Fruit fly (Drosophila melanogaster) whole organism, embryonic: ENCODE measurements around the gene CG31650.

Source experiments
- Abd-B ChIP-seq: fragments of 200-800 bp; sonication (Bioruptor generic); optimal IDR thresholded peaks from 2 replicates; lab custom pipeline; 2018; ENCODE audit warnings: missing biosample characterization, mild to moderate bottlenecking, missing genetic modification characterization, moderate library complexity
- Antp ChIP-seq: fragments of 200-800 bp; sonication (Bioruptor generic); optimal IDR thresholded peaks from 3 replicates; lab custom pipeline; 2016; ENCODE audit warnings: missing biosample characterization, missing genetic modification characterization
- Asciz ChIP-seq: fragments of 200-800 bp; sonication (Bioruptor generic); optimal IDR thresholded peaks from 2 replicates; lab custom pipeline; 2017; ENCODE audit warnings: missing biosample characterization, mild to moderate bottlenecking, missing genetic modification characterization, missing genetic modification reagents
- Atf3 ChIP-seq: fragments of 200-800 bp; sonication (Bioruptor generic); optimal IDR thresholded peaks from 3 replicates; lab custom pipeline; 2016; ENCODE audit warnings: missing biosample characterization, missing genetic modification characterization
- Bdp1 ChIP-seq: fragments of 200-800 bp; sonication (Bioruptor generic); optimal IDR thresholded peaks from 3 replicates; lab custom pipeline; 2016; ENCODE audit warnings: missing biosample characterization, missing genetic modification characterization
- CG10321 ChIP-seq: fragments of 200-800 bp; sonication (Bioruptor generic); IDR thresholded peaks from 2 replicates; pipeline ENCODE4 v1.3.6; 2022; ENCODE audit warnings: missing biosample characterization, missing genetic modification characterization
- CG10959 ChIP-seq: fragments of 200-800 bp; sonication (Bioruptor generic); IDR thresholded peaks from 2 replicates; pipeline ENCODE4 v1.3.6; 2022; ENCODE audit warnings: missing biosample characterization, missing genetic modification characterization
- CG11247 ChIP-seq: fragments of 200-800 bp; sonication (Bioruptor generic); IDR thresholded peaks from 2 replicates; pipeline ENCODE4 v1.3.6; 2022; ENCODE audit warnings: missing biosample characterization, missing genetic modification characterization
- CG15011 ChIP-seq: fragments of 200-800 bp; sonication (Bioruptor generic); optimal IDR thresholded peaks from 3 replicates; lab custom pipeline; 2018; ENCODE audit warnings: missing biosample characterization, mild to moderate bottlenecking, missing genetic modification characterization
- CG15696 ChIP-seq: fragments of 200-800 bp; sonication (Bioruptor generic); optimal IDR thresholded peaks from 2 replicates; lab custom pipeline; 2019; ENCODE audit warnings: missing biosample characterization, mild to moderate bottlenecking, missing genetic modification characterization, moderate library complexity
- CG17186 ChIP-seq: fragments of 200-800 bp; sonication (Bioruptor generic); optimal IDR thresholded peaks from 3 replicates; lab custom pipeline; 2017; ENCODE audit warnings: missing biosample characterization, missing genetic modification reagents, missing genetic modification characterization
- CG17328 ChIP-seq: fragments of 200-800 bp; sonication (Bioruptor generic); IDR thresholded peaks from 2 replicates; pipeline ENCODE4 v1.3.6; 2022; ENCODE audit warnings: missing biosample characterization, missing genetic modification characterization
- CG17385 ChIP-seq: fragments of 200-800 bp; sonication (Bioruptor generic); optimal IDR thresholded peaks from 3 replicates; lab custom pipeline; 2018; ENCODE audit warnings: missing biosample characterization, mild to moderate bottlenecking, missing genetic modification characterization
- CG17802 ChIP-seq: fragments of 200-800 bp; sonication (Bioruptor generic); optimal IDR thresholded peaks from 2 replicates; lab custom pipeline; 2018; ENCODE audit warnings: missing biosample characterization, mild to moderate bottlenecking, missing genetic modification characterization, moderate library complexity
- CG18262 ChIP-seq: fragments of 200-800 bp; optimal IDR thresholded peaks from 3 replicates; lab custom pipeline; 2019; ENCODE audit warnings: missing biosample characterization, mild to moderate bottlenecking, missing genetic modification characterization, moderate library complexity
- CG18764 ChIP-seq: fragments of 200-800 bp; sonication (Bioruptor generic); optimal IDR thresholded peaks from 3 replicates; lab custom pipeline; 2016; ENCODE audit warnings: missing biosample characterization, missing genetic modification characterization
- CG31365 ChIP-seq: fragments of 200-800 bp; sonication (Bioruptor generic); optimal IDR thresholded peaks from 2 replicates; lab custom pipeline; 2018; ENCODE audit warnings: missing biosample characterization, mild to moderate bottlenecking, missing genetic modification characterization
- CG4360 ChIP-seq: fragments of 200-800 bp; sonication (Bioruptor generic); IDR thresholded peaks from 2 replicates; pipeline ENCODE4 v1.3.6; 2022; ENCODE audit warnings: missing biosample characterization, missing genetic modification characterization
- CG6765 ChIP-seq: fragments of 200-800 bp; sonication (Bioruptor generic); optimal IDR thresholded peaks from 3 replicates; lab custom pipeline; 2017; ENCODE audit warnings: missing biosample characterization, mild to moderate bottlenecking, missing genetic modification characterization
- CG8089 ChIP-seq: fragments of 200-800 bp; sonication (Bioruptor generic); optimal IDR thresholded peaks from 3 replicates; lab custom pipeline; 2016; ENCODE audit warnings: missing biosample characterization, missing genetic modification characterization
- CG8290 ChIP-seq, 3 experiments: fragments of 200-800 bp; sonication (Bioruptor generic); optimal IDR thresholded peaks; 2 replicates each; lab custom pipeline; 2016 to 2019; ENCODE audit warnings: missing biosample characterization in 3 of 3, missing genetic modification characterization in 3 of 3, mild to moderate bottlenecking in 2 of 3, moderate library complexity in 1 of 3
- CoRest ChIP-seq: fragments of 200-800 bp; sonication (Bioruptor generic); optimal IDR thresholded peaks from 3 replicates; lab custom pipeline; 2018; ENCODE audit warnings: missing biosample characterization, mild to moderate bottlenecking, missing genetic modification characterization, moderate library complexity
- Dp ChIP-seq: fragments of 200-800 bp; sonication (Bioruptor generic); optimal IDR thresholded peaks from 2 replicates; lab custom pipeline; 2018; ENCODE audit warnings: missing biosample characterization, mild to moderate bottlenecking, missing genetic modification characterization, moderate library complexity
- Fer1 ChIP-seq: fragments of 200-800 bp; sonication (Bioruptor generic); optimal IDR thresholded peaks from 2 replicates; lab custom pipeline; 2017; ENCODE audit warnings: missing biosample characterization, mild to moderate bottlenecking, missing genetic modification characterization
- Max ChIP-seq: fragments of 200-800 bp; sonication (Bioruptor generic); optimal IDR thresholded peaks from 2 replicates; lab custom pipeline; 2016; ENCODE audit warnings: missing biosample characterization, mild to moderate bottlenecking, missing genetic modification characterization
- Meics ChIP-seq: fragments of 200-800 bp; sonication (Bioruptor generic); optimal IDR thresholded peaks from 2 replicates; lab custom pipeline; 2017; ENCODE audit warnings: missing biosample characterization, mild to moderate bottlenecking, missing genetic modification characterization
- Mes4 ChIP-seq: fragments of 200-800 bp; sonication (Bioruptor generic); optimal IDR thresholded peaks from 2 replicates; lab custom pipeline; 2016; ENCODE audit warnings: missing biosample characterization, missing genetic modification characterization
- Mrtf ChIP-seq: fragments of 200-800 bp; sonication (Bioruptor generic); IDR thresholded peaks from 3 replicates; pipeline ENCODE4 v1.3.6; 2022; ENCODE audit warnings: missing biosample characterization, missing genetic modification characterization
- Myb ChIP-seq: fragments of 200-800 bp; sonication (Bioruptor generic); optimal IDR thresholded peaks from 2 replicates; lab custom pipeline; 2016; ENCODE audit warnings: missing biosample characterization, missing genetic modification characterization
- Nf-YA ChIP-seq: fragments of 200-800 bp; sonication (Bioruptor generic); IDR thresholded peaks from 2 replicates; pipeline ENCODE4 v1.3.6; 2022; ENCODE audit warnings: missing biosample characterization, missing genetic modification characterization
- Optix ChIP-seq: fragments of 200-800 bp; sonication (Bioruptor generic); IDR thresholded peaks from 3 replicates; pipeline ENCODE4 v1.3.6; 2022; ENCODE audit warnings: missing biosample characterization, missing genetic modification characterization
- PHDP ChIP-seq: fragments of 200-800 bp; sonication (Bioruptor generic); optimal IDR thresholded peaks from 3 replicates; lab custom pipeline; 2018; ENCODE audit warnings: missing biosample characterization, mild to moderate bottlenecking, missing genetic modification characterization, moderate library complexity
- Rfx ChIP-seq: fragments of 200-800 bp; sonication (Bioruptor generic); IDR thresholded peaks from 2 replicates; pipeline ENCODE4 v1.3.6; 2022; ENCODE audit warnings: missing biosample characterization, missing genetic modification characterization
- Scr ChIP-seq: fragments of 200-800 bp; sonication (Bioruptor generic); IDR thresholded peaks from 2 replicates; pipeline ENCODE4 v1.3.6; 2022; ENCODE audit warnings: missing biosample characterization, missing genetic modification characterization; ENCODE audit not compliant: partially characterized antibody
- YL-1 ChIP-seq: fragments of 200-800 bp; sonication (Bioruptor generic); optimal IDR thresholded peaks from 3 replicates; lab custom pipeline; 2017; ENCODE audit warnings: missing biosample characterization, mild to moderate bottlenecking, missing genetic modification characterization
- ash1 ChIP-seq: fragments of 200-800 bp; sonication (Bioruptor generic); optimal IDR thresholded peaks from 2 replicates; lab custom pipeline; 2018; ENCODE audit warnings: missing biosample characterization, mild to moderate bottlenecking, missing genetic modification characterization
- ci ChIP-seq: fragments of 200-800 bp; sonication (Bioruptor generic); IDR thresholded peaks from 3 replicates; pipeline ENCODE4 v1.3.6; 2022; ENCODE audit warnings: missing biosample characterization, missing genetic modification characterization
- dm ChIP-seq: fragments of 200-800 bp; sonication (Bioruptor generic); optimal IDR thresholded peaks from 3 replicates; lab custom pipeline; 2016; ENCODE audit warnings: missing biosample characterization, missing genetic modification characterization
- gem ChIP-seq: fragments of 200-800 bp; sonication (Bioruptor generic); optimal IDR thresholded peaks from 2 replicates; lab custom pipeline; 2019; ENCODE audit warnings: missing biosample characterization, mild to moderate bottlenecking, missing genetic modification characterization, moderate library complexity
- insv ChIP-seq, 2 experiments: fragments of 200-800 bp; sonication (Bioruptor generic); optimal IDR thresholded peaks; 3 replicates each; lab custom pipeline; 2016 to 2018; ENCODE audit warnings: missing biosample characterization in 2 of 2, missing genetic modification characterization in 2 of 2
- jigr1 ChIP-seq: fragments of 200-800 bp; sonication (Bioruptor generic); IDR thresholded peaks from 3 replicates; pipeline ENCODE4 v1.3.6; 2022; ENCODE audit warnings: missing biosample characterization, missing genetic modification characterization
- mirr ChIP-seq: fragments of 200-800 bp; sonication (Bioruptor generic); optimal IDR thresholded peaks from 3 replicates; lab custom pipeline; 2018; ENCODE audit warnings: missing biosample characterization, mild to moderate bottlenecking, missing genetic modification characterization
- nerfin-2 ChIP-seq: fragments of 200-800 bp; sonication (Bioruptor generic); IDR thresholded peaks from 2 replicates; pipeline ENCODE4 v1.3.6; 2022; ENCODE audit warnings: missing biosample characterization, missing genetic modification characterization; ENCODE audit not compliant: partially characterized antibody
- prd ChIP-seq, 3 experiments: fragments of >200 bp in 2 of 3; fragments of 200-800 bp in 1 of 3; sonication (Bioruptor generic) in 1 of 3; optimal IDR thresholded peaks in 2 of 3; IDR thresholded peaks in 1 of 3; 2 replicates in 2 of 3; 3 replicates in 1 of 3; pipeline versions ENCODE4 v1.3.6 to Lab custom; 2017 to 2022; ENCODE audit warnings: missing biosample characterization in 1 of 3, missing genetic modification characterization in 1 of 3
- sens ChIP-seq: fragments of 200-800 bp; sonication (Bioruptor generic); peaks from one replicate; lab custom pipeline; 2016; ENCODE audit warnings: missing biosample characterization, missing genetic modification characterization
- seq ChIP-seq: fragments of 200-800 bp; sonication (Bioruptor generic); IDR thresholded peaks from 2 replicates; pipeline ENCODE4 v1.3.6; 2022; ENCODE audit warnings: missing biosample characterization, missing genetic modification characterization
- sna ChIP-seq: fragments of 200-800 bp; sonication (Bioruptor generic); IDR thresholded peaks from 2 replicates; pipeline ENCODE4 v1.3.6; 2022; ENCODE audit warnings: missing biosample characterization, missing genetic modification characterization; ENCODE audit not compliant: partially characterized antibody
- ssp ChIP-seq: fragments of 200-800 bp; sonication (Bioruptor generic); IDR thresholded peaks from 2 replicates; pipeline ENCODE4 v1.3.6; 2022; ENCODE audit warnings: missing biosample characterization, missing genetic modification characterization
- tio ChIP-seq: fragments of 200-800 bp; sonication (Bioruptor generic); optimal IDR thresholded peaks from 2 replicates; lab custom pipeline; 2017; ENCODE audit warnings: missing biosample characterization, missing genetic modification characterization, inconsistent platforms
- vfl ChIP-seq: fragments of 200-800 bp; sonication (Bioruptor generic); optimal IDR thresholded peaks from 2 replicates; lab custom pipeline; 2016; ENCODE audit warnings: missing biosample characterization, missing genetic modification characterization
- zfh1 ChIP-seq: fragments of 200-800 bp; sonication (Bioruptor generic); IDR thresholded peaks from 3 replicates; pipeline ENCODE4 v1.3.6; 2022; ENCODE audit warnings: missing biosample characterization, missing genetic modification characterization

Gene CG31650

dm6 chr2L:5054953-5055352, 10.4 kb upstream of the CG31650 start, which contains the start of the genes CG14036 and His3.3A (continued):
- TF ChIP-seq Asciz (GFP tag; lab: Kevin White, UChicago) (no peak), CG18262 (tag; lab: Kevin White, UChicago) (no peak), Meics (no peak), Abd-B (no peak), insv (GFP tag; optimal IDR thresholded peaks at IDR 0.05; lab: Kevin White, UChicago) (peak in 1 of 2 experiments; percentile 14), CG17385 (no peak), PHDP (peak; percentile 4), ssp (GFP tag; lab: Robert Waterston, UW) (peak; percentile 74), CG18764 (no peak), tio (GFP tag; lab: Kevin White, UChicago) (no peak), Bdp1 (GFP tag; lab: Kevin White, UChicago) (no peak), gem (peak; percentile 5), CG10321 (GFP tag; lab: Robert Waterston, UW) (no peak), CG17186 (GFP tag; lab: Kevin White, UChicago) (peak; percentile 56), CG17328 (GFP tag; lab: Robert Waterston, UW) (0 out of 2 replicates have a peak, but pooled peaks have one; percentile 21), mirr (no peak), Scr (peak; percentile 55), jigr1 (GFP tag; lab: Robert Waterston, UW) (no peak), Mrtf (GFP tag; lab: Robert Waterston, UW) (no peak), CG4360 (GFP tag; lab: Robert Waterston, UW) (no peak), zfh1 (no peak), Mes4 (GFP tag; lab: Kevin White, UChicago) (no peak), CG31365 (no peak), Nf-YA (no peak), CG15696 (tag; lab: Kevin White, UChicago) (peak; percentile 21), Dp (peak; percentile 88), seq (GFP tag; lab: Robert Waterston, UW) (no peak), YL-1 (GFP tag; lab: Kevin White, UChicago) (peak; percentile 63), ash1 (GFP tag; lab: Kevin White, UChicago) (peak; percentile 13), Max (GFP tag; lab: Kevin White, UChicago) (no peak), sna (GFP tag; lab: Robert Waterston, UW) (peak; percentile 66), CoRest (tag; lab: Kevin White, UChicago) (peak; percentile 30), Rfx (peak; percentile 42), CG17802 (tag; lab: Kevin White, UChicago) (peak; percentile 6), CG15011 (GFP tag; lab: Kevin White, UChicago) (no peak), Myb (peak; percentile 75), ci (GFP tag; lab: Robert Waterston, UW) (peak; percentile 58; the same call in 1 of the 3 replicates), Optix (no peak), CG6765 (GFP tag; lab: Kevin White, UChicago) (no peak), sens (peak; percentile 83), dm (GFP tag; lab: Kevin White, UChicago) (peak; percentile 29), CG11247 (GFP tag; lab: Robert Waterston, UW) (no peak), CG10959 (GFP tag; lab: Robert Waterston, UW) (no peak), prd (optimal IDR thresholded peaks at IDR 0.05; lab: Kevin White, UChicago) (no peak), prd (GFP tag; IDR thresholded peaks at IDR 0.05; lab: Robert Waterston, UW) (no peak), nerfin-2 (GFP tag; lab: Robert Waterston, UW) (no peak), CG8089 (GFP tag; lab: Kevin White, UChicago) (no peak), Atf3 (no peak), CG8290 (GFP tag; optimal IDR thresholded peaks at IDR 0.05; lab: Kevin White, UChicago) (no peak), CG8290 (tag; optimal IDR thresholded peaks at IDR 0.05; lab: Kevin White, UChicago) (peak in 1 of 2 experiments; percentile 75), Antp (GFP tag; lab: Kevin White, UChicago) (no peak), Fer1 (GFP tag; lab: Kevin White, UChicago) (peak; percentile 48), vfl (no peak)
